Worm (Caenorhabditis elegans) whole organism, L3 larva: Measurements from ENCODE around the gene cdh-9.

Experiments
- ama-1 ChIP-seq: fragments of 150-350 bp; optimal IDR thresholded peaks from 2 replicates; lab custom pipeline; 2018
- ceh-28 ChIP-seq: fragments of 150-350 bp; optimal IDR thresholded peaks from 2 replicates; lab custom pipeline; 2014; ENCODE audit warnings: missing biosample characterization, missing genetic modification reagents, missing genetic modification characterization
- ceh-82 ChIP-seq: fragments of 150-350 bp; optimal IDR thresholded peaks from 2 replicates; lab custom pipeline; 2014; ENCODE audit warnings: missing biosample characterization, missing genetic modification characterization
- ceh-9 ChIP-seq: sonication (generic microtip); optimal IDR thresholded peaks from 2 replicates; lab custom pipeline; 2018; ENCODE audit warnings: missing biosample characterization, missing genetic modification characterization
- egl-27 ChIP-seq: sonication (generic microtip); optimal IDR thresholded peaks from 4 replicates; lab custom pipeline; 2017; ENCODE audit warnings: missing biosample characterization, missing genetic modification reagents, missing genetic modification characterization
- egl-5 ChIP-seq: fragments of 150-350 bp; optimal IDR thresholded peaks from 2 replicates; lab custom pipeline; 2017; ENCODE audit warnings: missing biosample characterization, missing genetic modification reagents, missing genetic modification characterization, inconsistent platforms
- elt-1 ChIP-seq: fragments of 150-350 bp; optimal IDR thresholded peaks from 2 replicates; lab custom pipeline; 2014; ENCODE audit warnings: missing biosample characterization, missing genetic modification characterization
- elt-2 ChIP-seq: sonication (generic microtip); optimal IDR thresholded peaks from 2 replicates; lab custom pipeline; 2016; ENCODE audit warnings: missing genetic modification reagents, mild to moderate bottlenecking, missing genetic modification characterization, missing compliant biosample characterization
- elt-3 ChIP-seq, 3 experiments: fragments of 150-350 bp in 1 of 3; sonication (generic microtip) in 2 of 3; optimal IDR thresholded peaks; 2 replicates in 2 of 3; 4 replicates in 1 of 3; lab custom pipeline; 2014 to 2017; ENCODE audit warnings: missing biosample characterization in 3 of 3, missing genetic modification characterization in 3 of 3
- eor-1 ChIP-seq, 2 experiments: fragments of 150-350 bp; optimal IDR thresholded peaks; 2 replicates each; lab custom pipeline; 2014 to 2018; ENCODE audit warnings: missing biosample characterization in 2 of 2, missing genetic modification characterization in 2 of 2
- fkh-10 ChIP-seq: sonication (generic microtip); optimal IDR thresholded peaks from 2 replicates; lab custom pipeline; 2017; ENCODE audit warnings: missing biosample characterization, missing genetic modification reagents, missing genetic modification characterization
- fkh-2 ChIP-seq: fragments of 150-350 bp; optimal IDR thresholded peaks from 2 replicates; lab custom pipeline; 2014; ENCODE audit warnings: missing biosample characterization, missing genetic modification reagents, missing genetic modification characterization
- fos-1 ChIP-seq: fragments of 150-350 bp; optimal IDR thresholded peaks from 2 replicates; lab custom pipeline; 2014; ENCODE audit warnings: missing biosample characterization, missing genetic modification characterization
- hmg-11 ChIP-seq: sonication (generic microtip); optimal IDR thresholded peaks from 2 replicates; lab custom pipeline; 2016; ENCODE audit warnings: missing genetic modification characterization, missing compliant biosample characterization
- lin-15B ChIP-seq: fragments of 150-350 bp; optimal IDR thresholded peaks from 2 replicates; lab custom pipeline; 2014; ENCODE audit warnings: missing biosample characterization, missing genetic modification characterization
- lsy-12 ChIP-seq: sonication (generic microtip); optimal IDR thresholded peaks from 2 replicates; lab custom pipeline; 2016; ENCODE audit warnings: mild to moderate bottlenecking, missing genetic modification characterization, missing compliant biosample characterization
- nfya-1 ChIP-seq: sonication (generic microtip); optimal IDR thresholded peaks from 2 replicates; lab custom pipeline; 2017; ENCODE audit warnings: missing genetic modification characterization, mild to moderate bottlenecking, missing compliant biosample characterization, antibody characterized with exemption, moderate library complexity; ENCODE audit not compliant: insufficient read depth
- nhr-11 ChIP-seq: fragments of 150-350 bp; optimal IDR thresholded peaks from 2 replicates; lab custom pipeline; 2014; ENCODE audit warnings: missing biosample characterization, missing genetic modification characterization
- nhr-23 ChIP-seq: fragments of 150-350 bp; optimal IDR thresholded peaks from 2 replicates; lab custom pipeline; 2014; ENCODE audit warnings: missing biosample characterization, missing genetic modification reagents, missing genetic modification characterization
- nhr-25 ChIP-seq: sonication (generic microtip); optimal IDR thresholded peaks from 2 replicates; lab custom pipeline; 2017; ENCODE audit warnings: missing biosample characterization, missing genetic modification characterization
- nhr-28 ChIP-seq: fragments of 150-350 bp; optimal IDR thresholded peaks from 2 replicates; lab custom pipeline; 2014; ENCODE audit warnings: missing biosample characterization, missing genetic modification characterization
- nhr-43 ChIP-seq: sonication (generic microtip); optimal IDR thresholded peaks from 2 replicates; lab custom pipeline; 2016; ENCODE audit warnings: mild to moderate bottlenecking, missing genetic modification characterization, missing compliant biosample characterization; ENCODE audit not compliant: poor library complexity, severe bottlenecking
- nhr-67 ChIP-seq: fragments of 150-350 bp; optimal IDR thresholded peaks from 2 replicates; lab custom pipeline; 2014; ENCODE audit warnings: missing biosample characterization, missing genetic modification characterization
- nhr-76 ChIP-seq: fragments of 150-350 bp; sonication (generic microtip); optimal IDR thresholded peaks from 5 replicates; lab custom pipeline; 2014; ENCODE audit warnings: missing biosample characterization, missing genetic modification characterization
- nhr-77 ChIP-seq: fragments of 150-350 bp; optimal IDR thresholded peaks from 2 replicates; lab custom pipeline; 2014; ENCODE audit warnings: missing biosample characterization, missing genetic modification characterization
- pha-4 ChIP-seq: fragments of 150-350 bp; optimal IDR thresholded peaks from 2 replicates; lab custom pipeline; 2014; ENCODE audit warnings: missing biosample characterization, missing genetic modification reagents, missing genetic modification characterization
- pqm-1 ChIP-seq: fragments of 150-350 bp; optimal IDR thresholded peaks from 2 replicates; lab custom pipeline; 2017; ENCODE audit warnings: missing biosample characterization, missing genetic modification characterization, inconsistent platforms
- sea-2 ChIP-seq: fragments of 150-350 bp; sonication (generic microtip); optimal IDR thresholded peaks from 4 replicates; lab custom pipeline; 2014; ENCODE audit warnings: missing biosample characterization, missing genetic modification reagents, missing genetic modification characterization
- skn-1 ChIP-seq: fragments of 150-350 bp; optimal IDR thresholded peaks from 2 replicates; lab custom pipeline; 2014; ENCODE audit warnings: missing biosample characterization, missing genetic modification characterization
- snpc-4 ChIP-seq: fragments of 150-350 bp; optimal IDR thresholded peaks from 2 replicates; lab custom pipeline; 2014; ENCODE audit warnings: missing biosample characterization, missing genetic modification characterization
- tbx-2 ChIP-seq: sonication (generic microtip); optimal IDR thresholded peaks from 2 replicates; lab custom pipeline; 2016; ENCODE audit warnings: mild to moderate bottlenecking, missing genetic modification characterization, missing compliant biosample characterization
- unc-39 ChIP-seq: sonication (generic microtip); optimal IDR thresholded peaks from 4 replicates; lab custom pipeline; 2017; ENCODE audit warnings: missing biosample characterization, missing genetic modification characterization
- unc-62 ChIP-seq: fragments of 150-350 bp; sonication (generic microtip); optimal IDR thresholded peaks from 4 replicates; lab custom pipeline; 2014; ENCODE audit warnings: missing biosample characterization, missing genetic modification reagents, missing genetic modification characterization

The cdh-9 gene

DNA sequence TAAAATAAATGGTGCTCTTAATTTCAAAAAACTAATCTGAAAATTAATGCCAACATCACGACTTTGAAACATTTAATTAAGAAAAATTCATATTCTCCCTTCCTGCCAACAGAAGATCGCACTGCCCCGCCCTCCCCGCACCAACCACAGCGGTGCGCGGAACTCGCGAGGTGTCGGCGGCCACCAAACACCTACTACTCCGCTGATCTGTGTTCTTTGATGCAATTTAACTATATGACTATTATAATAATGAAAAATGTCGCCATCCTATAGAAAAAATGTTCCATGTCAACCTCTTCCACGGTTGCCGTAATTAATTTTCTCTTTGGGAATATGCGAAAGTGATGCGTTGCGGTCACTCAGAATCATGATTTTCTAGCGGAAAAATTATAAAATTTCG, 29.2 kb upstream of the cdh-9 start:
- TF ChIP-seq pha-4 (tag; lab: Kevin White, UChicago): no peak
- TF ChIP-seq nhr-11 (tag; lab: Kevin White, UChicago): no peak
- TF ChIP-seq snpc-4 (tag; lab: Kevin White, UChicago): peak; percentile 53

DNA sequence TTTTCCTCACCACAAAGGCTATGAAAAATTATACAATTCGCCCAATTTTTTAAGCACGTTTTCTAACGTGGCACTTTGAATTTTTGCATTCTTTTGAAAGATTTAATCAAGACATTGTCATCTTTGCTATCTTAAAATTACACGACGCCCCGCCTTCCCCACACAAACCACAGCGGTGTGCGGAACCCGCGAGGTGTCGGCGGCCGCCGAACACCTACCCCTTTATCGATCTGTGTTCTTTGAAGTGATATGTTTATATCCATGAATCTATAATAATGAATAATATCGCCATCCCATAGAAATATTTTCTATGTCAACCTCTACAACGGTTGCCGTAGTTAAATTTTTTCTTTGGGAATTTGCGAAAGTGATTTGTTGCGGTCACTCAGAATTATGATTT, 28.7 kb upstream of the cdh-9 start:
- TF ChIP-seq snpc-4 (tag; lab: Kevin White, UChicago) (peak; percentile 93), nhr-43 (no peak)
- TF ChIP-seq, all 47 proteins: peak for 1

DNA sequence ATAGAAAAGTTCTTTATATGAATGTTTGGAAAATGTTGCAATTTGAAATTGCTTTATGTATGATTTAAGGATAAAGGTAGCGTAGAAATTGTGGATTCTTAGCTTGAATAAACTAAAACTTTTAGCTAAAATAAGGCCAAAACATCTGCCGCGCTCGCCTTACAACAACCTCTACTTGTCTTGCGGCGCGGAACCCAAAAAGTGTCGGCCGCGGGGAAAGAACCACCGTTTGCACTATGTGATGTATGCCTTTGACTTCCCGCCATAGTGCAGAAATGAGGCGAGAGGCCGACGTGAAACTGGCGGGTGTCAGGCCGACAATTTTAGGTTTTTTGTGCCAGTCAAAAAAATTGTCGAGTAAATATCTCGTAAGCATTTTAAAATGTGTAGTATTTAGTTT, 23.2 kb upstream of the cdh-9 start:
- TF ChIP-seq egl-5 (tag; lab: Kevin White, UChicago) (no peak), pqm-1 (tag; lab: Kevin White, UChicago) (no peak), ama-1 (no peak), elt-3 (tag; optimal IDR thresholded peaks at IDR 0.05; lab: Kevin White, UChicago) (no peak), elt-1 (tag; lab: Kevin White, UChicago) (no peak), unc-39 (tag; lab: Kevin White, UChicago) (no peak), fkh-10 (GFP tag; lab: Kevin White, UChicago) (no peak), tbx-2 (tag; lab: Kevin White, UChicago) (no peak), egl-27 (no peak), eor-1 (tag; optimal IDR thresholded peaks at IDR 0.05; lab: Kevin White, UChicago) (no peak), fkh-2 (no peak)

DNA sequence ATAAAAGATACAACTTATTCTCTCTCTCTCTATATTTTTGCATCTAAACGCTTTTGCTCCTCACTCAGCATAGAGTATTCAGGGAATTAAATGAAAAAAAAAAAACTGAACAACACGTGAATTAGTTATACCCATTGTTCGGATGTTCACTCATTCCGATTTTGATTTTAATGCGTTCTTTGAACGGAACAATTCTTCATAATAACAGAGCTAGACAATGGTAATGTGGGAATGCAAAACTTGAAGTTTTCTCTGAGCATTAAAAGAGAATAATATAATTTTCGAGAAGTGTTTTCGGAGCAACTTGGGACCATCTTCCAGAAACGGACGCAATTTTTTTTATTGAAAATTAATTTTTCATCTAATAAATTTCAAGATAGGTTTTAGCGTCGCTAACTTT, 20.7 kb upstream of the cdh-9 start:
- TF ChIP-seq tbx-2 (tag; lab: Kevin White, UChicago) (no peak), unc-62 (GFP tag; lab: Kevin White, UChicago) (no peak), lsy-12 (no peak), nhr-67 (no peak), hmg-11 (tag; lab: Kevin White, UChicago) (no peak), skn-1 (tag; lab: Kevin White, UChicago) (no peak), ceh-28 (tag; lab: Kevin White, UChicago) (no peak), nhr-11 (tag; lab: Kevin White, UChicago) (no peak), elt-2 (tag; lab: Kevin White, UChicago) (no peak), nhr-23 (tag; lab: Kevin White, UChicago) (no peak), sea-2 (GFP tag; lab: Kevin White, UChicago) (no peak), nfya-1 (tag; lab: Kevin White, UChicago) (no peak), ama-1 (no peak), ceh-82 (tag; lab: Kevin White, UChicago) (no peak), pha-4 (tag; lab: Kevin White, UChicago) (no peak), fos-1 (tag; lab: Kevin White, UChicago) (no peak), pqm-1 (tag; lab: Kevin White, UChicago) (no peak), nhr-77 (tag; lab: Kevin White, UChicago) (no peak), nhr-76 (tag; lab: Kevin White, UChicago) (no peak), elt-1 (tag; lab: Kevin White, UChicago) (no peak)

DNA sequence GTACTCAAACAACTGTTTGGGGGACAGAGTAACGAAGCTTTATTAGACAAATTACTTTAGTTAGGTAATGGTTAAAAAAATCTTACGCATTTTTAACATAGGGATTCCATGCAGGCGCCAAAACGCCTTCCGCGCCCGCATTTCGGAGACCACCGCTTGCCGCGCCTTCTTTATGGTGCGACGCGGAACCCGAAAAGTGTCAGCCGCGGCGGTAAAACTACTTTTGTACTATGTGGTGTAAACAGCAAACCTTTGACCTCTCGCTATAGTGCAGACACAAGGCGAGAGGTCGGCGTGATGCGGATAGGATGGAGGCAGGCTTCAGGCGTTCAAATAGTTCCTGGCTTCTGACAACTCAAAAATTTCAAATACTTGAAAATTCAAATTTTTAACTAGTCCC, 19.8 kb upstream of the cdh-9 start:
- no peak for TF ChIP-seq unc-39 (tag; lab: Kevin White, UChicago)
- TF ChIP-seq elt-1 (tag; lab: Kevin White, UChicago): no peak
- TF ChIP-seq fos-1 (tag; lab: Kevin White, UChicago): no peak
- TF ChIP-seq ceh-9 (tag; lab: Kevin White, UChicago): no peak
- no peak for TF ChIP-seq nhr-28 (tag; lab: Kevin White, UChicago)
- no peak for TF ChIP-seq nhr-67
- TF ChIP-seq snpc-4 (tag; lab: Kevin White, UChicago): no peak
- no peak for TF ChIP-seq unc-62 (GFP tag; lab: Kevin White, UChicago)
- TF ChIP-seq nhr-76 (tag; lab: Kevin White, UChicago): no peak
- no peak for TF ChIP-seq egl-5 (tag; lab: Kevin White, UChicago)
- TF ChIP-seq pha-4 (tag; lab: Kevin White, UChicago): no peak
- TF ChIP-seq lin-15B: no peak
- TF ChIP-seq elt-3 (tag; optimal IDR thresholded peaks at IDR 0.05; lab: Kevin White, UChicago): no peak
- no peak for TF ChIP-seq nhr-25
- no peak for TF ChIP-seq nhr-23 (tag; lab: Kevin White, UChicago)
